Worm (Caenorhabditis elegans) whole organism, young adult: Measurements from ENCODE around the gene xbp-1.

Source experiments
- B0019.2 ChIP-seq: fragments of 200-800 bp; sonication (Bioruptor generic); conservative IDR thresholded peaks from 2 replicates; pipeline ENCODE4 v1.3.6; 2022; ENCODE audit warnings: missing genetic modification reagents, missing genetic modification characterization, missing compliant biosample characterization
- B0336.3 ChIP-seq: fragments of 200-800 bp; sonication (Bioruptor generic); IDR thresholded peaks from 2 replicates; pipeline ENCODE4 v1.3.6; 2022; ENCODE audit warnings: missing genetic modification characterization, missing compliant biosample characterization
- F10E7.11 ChIP-seq: sonication (generic microtip); optimal IDR thresholded peaks from 2 replicates; lab custom pipeline; 2017; ENCODE audit warnings: mild to moderate bottlenecking, missing genetic modification characterization, moderate library complexity, missing compliant biosample characterization
- F49E8.2 ChIP-seq: sonication (generic microtip); optimal IDR thresholded peaks from 3 replicates; lab custom pipeline; 2017; ENCODE audit warnings: missing genetic modification characterization, mild to moderate bottlenecking, missing compliant biosample characterization, antibody characterized with exemption, moderate library complexity; ENCODE audit not compliant: insufficient read depth
- F55B11.4 ChIP-seq: sonication (generic microtip); optimal IDR thresholded peaks from 2 replicates; lab custom pipeline; 2016; ENCODE audit warnings: missing compliant biosample characterization, missing genetic modification characterization, borderline replicate concordance; ENCODE audit not compliant: insufficient read depth
- K12H6.12 ChIP-seq: fragments of 200-800 bp; sonication (Bioruptor generic); optimal IDR thresholded peaks from 2 replicates; lab custom pipeline; 2018; ENCODE audit warnings: mild to moderate bottlenecking, missing genetic modification characterization, missing compliant biosample characterization
- T07F8.4 ChIP-seq: sonication (generic microtip); optimal IDR thresholded peaks from 2 replicates; lab custom pipeline; 2016; ENCODE audit warnings: mild to moderate bottlenecking, missing genetic modification characterization, moderate library complexity, missing compliant biosample characterization
- T26A5.8 ChIP-seq: sonication (generic microtip); optimal IDR thresholded peaks from 2 replicates; lab custom pipeline; 2016; ENCODE audit warnings: missing genetic modification characterization, missing compliant biosample characterization
- Y53F4B.3 ChIP-seq: fragments of 200-800 bp; sonication (Bioruptor generic); IDR thresholded peaks from 2 replicates; pipeline ENCODE4 v1.3.6; 2022; ENCODE audit warnings: missing genetic modification reagents, missing genetic modification characterization, missing compliant biosample characterization
- Y53G8AR.9 ChIP-seq: fragments of 200-800 bp; sonication (Bioruptor generic); conservative IDR thresholded peaks from 2 replicates; pipeline ENCODE4 v1.3.6; 2022; ENCODE audit warnings: missing genetic modification reagents, missing genetic modification characterization, missing compliant biosample characterization
- akir-1 ChIP-seq: fragments of 200-800 bp; sonication (Bioruptor generic); optimal IDR thresholded peaks from 2 replicates; lab custom pipeline; 2018; ENCODE audit warnings: mild to moderate bottlenecking, missing genetic modification characterization, moderate library complexity, missing compliant biosample characterization
- ama-1 ChIP-seq, 3 experiments: fragments of 150-350 bp in 1 of 3; sonication (generic microtip) in 2 of 3; optimal IDR thresholded peaks; 2 replicates each; lab custom pipeline; 2014 to 2018; ENCODE audit warnings: missing biosample characterization in 2 of 3, missing genetic modification characterization in 2 of 3, missing genetic modification reagents in 2 of 3
- atf-7 ChIP-seq: sonication (generic microtip); optimal IDR thresholded peaks from 2 replicates; lab custom pipeline; 2017; ENCODE audit warnings: mild to moderate bottlenecking, missing genetic modification characterization, missing compliant biosample characterization
- athp-1 ChIP-seq: sonication (generic microtip); optimal IDR thresholded peaks from 2 replicates; lab custom pipeline; 2017; ENCODE audit warnings: mild to moderate bottlenecking, missing genetic modification characterization, missing compliant biosample characterization
- ceh-100 ChIP-seq: fragments of 200-800 bp; sonication (Bioruptor generic); IDR thresholded peaks from 2 replicates; pipeline ENCODE4 v1.3.6; 2022; ENCODE audit warnings: missing genetic modification reagents, missing genetic modification characterization, missing compliant biosample characterization
- ceh-27 ChIP-seq: fragments of 200-800 bp; sonication (Bioruptor generic); optimal IDR thresholded peaks from 2 replicates; lab custom pipeline; 2018; ENCODE audit warnings: mild to moderate bottlenecking, missing genetic modification characterization, moderate library complexity, missing compliant biosample characterization
- chd-7 ChIP-seq: sonication (generic microtip); optimal IDR thresholded peaks from 2 replicates; lab custom pipeline; 2016; ENCODE audit warnings: mild to moderate bottlenecking, missing genetic modification characterization, moderate library complexity, missing compliant biosample characterization
- die-1 ChIP-seq: sonication (generic microtip); optimal IDR thresholded peaks from 2 replicates; lab custom pipeline; 2016; ENCODE audit warnings: missing genotype, mild to moderate bottlenecking, missing genetic modification characterization, missing compliant biosample characterization
- dox-1 ChIP-seq: fragments of 200-800 bp; sonication (Bioruptor generic); IDR thresholded peaks from 2 replicates; pipeline ENCODE4 v1.3.6; 2022; ENCODE audit warnings: missing genetic modification reagents, missing genetic modification characterization, missing compliant biosample characterization
- dpff-1 ChIP-seq: sonication (generic microtip); optimal IDR thresholded peaks from 2 replicates; lab custom pipeline; 2017; ENCODE audit warnings: mild to moderate bottlenecking, missing genetic modification characterization, missing compliant biosample characterization
- dpl-1 ChIP-seq: fragments of 150-350 bp; optimal IDR thresholded peaks from 2 replicates; lab custom pipeline; 2014; ENCODE audit warnings: missing biosample characterization, missing genetic modification reagents, missing genetic modification characterization
- efl-1 ChIP-seq: fragments of 150-350 bp; optimal IDR thresholded peaks from 2 replicates; lab custom pipeline; 2014; ENCODE audit warnings: missing biosample characterization, missing genetic modification reagents, missing genetic modification characterization
- egl-18 ChIP-seq: fragments of 200-800 bp; sonication (Bioruptor generic); IDR thresholded peaks from 2 replicates; pipeline ENCODE4 v1.3.6; 2022; ENCODE audit warnings: missing genetic modification reagents, missing genetic modification characterization, missing compliant biosample characterization
- ekl-4 ChIP-seq: fragments of 200-800 bp; sonication (Bioruptor generic); IDR thresholded peaks from 2 replicates; pipeline ENCODE4 v1.3.6; 2022; ENCODE audit warnings: missing genetic modification reagents, missing genetic modification characterization, missing compliant biosample characterization
- fkh-3 ChIP-seq: sonication (generic microtip); optimal IDR thresholded peaks from 2 replicates; lab custom pipeline; 2016; ENCODE audit warnings: mild to moderate bottlenecking, missing genetic modification characterization, missing compliant biosample characterization
- gei-17 ChIP-seq: fragments of 200-800 bp; sonication (Bioruptor generic); optimal IDR thresholded peaks from 2 replicates; lab custom pipeline; 2018; ENCODE audit warnings: mild to moderate bottlenecking, missing genetic modification characterization, missing compliant biosample characterization
- hmg-1.2 ChIP-seq: fragments of 200-800 bp; sonication (Bioruptor generic); IDR thresholded peaks from 2 replicates; pipeline ENCODE4 v1.3.6; 2022; ENCODE audit warnings: missing genetic modification reagents, missing genetic modification characterization, missing compliant biosample characterization
- hmg-20 ChIP-seq: fragments of 200-800 bp; sonication (Bioruptor generic); IDR thresholded peaks from 2 replicates; pipeline ENCODE4 v1.3.6; 2022; ENCODE audit warnings: missing genetic modification reagents, missing genetic modification characterization, missing compliant biosample characterization
- lin-26 ChIP-seq: fragments of 200-800 bp; sonication (Bioruptor generic); IDR thresholded peaks from 2 replicates; pipeline ENCODE4 v1.3.6; 2022; ENCODE audit warnings: missing genetic modification reagents, missing genetic modification characterization, missing compliant biosample characterization
- lin-40 ChIP-seq: sonication (generic microtip); optimal IDR thresholded peaks from 2 replicates; lab custom pipeline; 2016; ENCODE audit warnings: missing genetic modification characterization, mild to moderate bottlenecking, missing compliant biosample characterization, missing genotype, missing genetic modification reagents
- lsy-27 ChIP-seq: sonication (generic microtip); optimal IDR thresholded peaks from 2 replicates; lab custom pipeline; 2017; ENCODE audit warnings: missing genetic modification characterization, mild to moderate bottlenecking, missing compliant biosample characterization, antibody characterized with exemption, missing genotype, borderline replicate concordance; ENCODE audit not compliant: insufficient read depth
- madf-10 ChIP-seq: sonication (generic microtip); optimal IDR thresholded peaks from 2 replicates; lab custom pipeline; 2016; ENCODE audit warnings: mild to moderate bottlenecking, missing genetic modification characterization, missing compliant biosample characterization
- madf-8 ChIP-seq: fragments of 200-800 bp; sonication (Bioruptor generic); conservative IDR thresholded peaks from 2 replicates; pipeline ENCODE4 v1.3.6; 2022; ENCODE audit warnings: missing genetic modification reagents, missing genetic modification characterization, missing compliant biosample characterization
- mcd-1 ChIP-seq: fragments of 200-800 bp; sonication (Bioruptor generic); IDR thresholded peaks from 2 replicates; pipeline ENCODE4 v1.3.6; 2022; ENCODE audit warnings: missing genetic modification reagents, missing genetic modification characterization, missing compliant biosample characterization
- mes-4 ChIP-seq: sonication (generic microtip); optimal IDR thresholded peaks from 2 replicates; lab custom pipeline; 2016; ENCODE audit warnings: missing genotype, missing genetic modification characterization, missing compliant biosample characterization
- nfya-1 ChIP-seq: sonication (generic microtip); optimal IDR thresholded peaks from 2 replicates; lab custom pipeline; 2017; ENCODE audit warnings: antibody characterized with exemption, missing compliant biosample characterization, missing genetic modification characterization, borderline replicate concordance; ENCODE audit not compliant: insufficient read depth
- nfya-2 ChIP-seq: fragments of 200-800 bp; sonication (Bioruptor generic); IDR thresholded peaks from 2 replicates; pipeline ENCODE4 v1.3.6; 2022; ENCODE audit warnings: missing genetic modification reagents, missing genetic modification characterization, missing compliant biosample characterization
- repo-1 ChIP-seq: sonication (generic microtip); optimal IDR thresholded peaks from 2 replicates; lab custom pipeline; 2017; ENCODE audit warnings: mild to moderate bottlenecking, missing genetic modification characterization, missing compliant biosample characterization
- rpc-1 ChIP-seq, 2 experiments: fragments of 150-350 bp in 1 of 2; sonication (generic microtip) in 1 of 2; optimal IDR thresholded peaks; 2 replicates each; lab custom pipeline; 2014 to 2018; ENCODE audit warnings: missing biosample characterization in 1 of 2, missing genetic modification characterization in 1 of 2, missing genetic modification reagents in 1 of 2, missing genotype in 1 of 2
- snpc-3.4 ChIP-seq: sonication (generic microtip); optimal IDR thresholded peaks from 2 replicates; lab custom pipeline; 2017; ENCODE audit warnings: missing genetic modification characterization, mild to moderate bottlenecking, missing compliant biosample characterization, antibody characterized with exemption, moderate library complexity, missing genotype, missing genetic modification reagents
- somi-1 ChIP-seq: fragments of 200-800 bp; sonication (Bioruptor generic); optimal IDR thresholded peaks from 2 replicates; lab custom pipeline; 2018; ENCODE audit warnings: mild to moderate bottlenecking, missing genetic modification characterization, missing compliant biosample characterization
- unc-130 ChIP-seq: sonication (generic microtip); optimal IDR thresholded peaks from 2 replicates; lab custom pipeline; 2016; ENCODE audit warnings: missing genetic modification reagents, missing genetic modification characterization, missing compliant biosample characterization
- zfh-2 ChIP-seq: fragments of 200-800 bp; sonication (Bioruptor generic); conservative IDR thresholded peaks from 2 replicates; pipeline ENCODE4 v1.3.6; 2022; ENCODE audit warnings: missing genetic modification reagents, missing genetic modification characterization, missing compliant biosample characterization
- ztf-18 ChIP-seq: sonication (generic microtip); optimal IDR thresholded peaks from 2 replicates; lab custom pipeline; 2016; ENCODE audit warnings: missing genotype, mild to moderate bottlenecking, missing genetic modification characterization, missing compliant biosample characterization
- ztf-25 ChIP-seq: fragments of 200-800 bp; sonication (Bioruptor generic); IDR thresholded peaks from 2 replicates; pipeline ENCODE4 v1.3.6; 2022; ENCODE audit warnings: missing genetic modification reagents, missing genetic modification characterization, missing compliant biosample characterization

Gene xbp-1

ce11 chrIII:4170903-4171377 lies 22.7 kb upstream of the xbp-1 start, which contains the start of the genes rnf-121 and C16C10.4 (continued):
- peak; percentile 4 for TF ChIP-seq repo-1
- peak; percentile 15 for TF ChIP-seq T07F8.4 (tag; lab: Kevin White, UChicago)
- no peak for TF ChIP-seq nfya-1
- no peak for TF ChIP-seq egl-18 (GFP tag; lab: Robert Waterston, UW)
- TF ChIP-seq mcd-1: peak; percentile 75
- TF ChIP-seq ekl-4 (GFP tag; lab: Robert Waterston, UW): peak; percentile 60; the same call in 1 of the 2 replicates
- TF ChIP-seq snpc-3.4: peak; percentile 83
- no peak for TF ChIP-seq gei-17 (GFP tag; lab: Kevin White, UChicago)
- TF ChIP-seq lin-40: peak; percentile 46
- TF ChIP-seq dox-1 (GFP tag; lab: Robert Waterston, UW): peak; percentile 68; the same call in 1 of the 2 replicates
- TF ChIP-seq unc-130 (GFP tag; lab: Kevin White, UChicago): peak; percentile 73
- peak; percentile 38; the same call in 1 of the 2 replicates for TF ChIP-seq hmg-1.2 (GFP tag; lab: Robert Waterston, UW)
- peak; percentile 38 for TF ChIP-seq madf-8 (GFP tag; lab: Robert Waterston, UW)
- TF ChIP-seq B0336.3 (GFP tag; lab: Robert Waterston, UW): peak; percentile 20; the same call in 1 of the 2 replicates
- TF ChIP-seq Y53F4B.3: no peak
- TF ChIP-seq K12H6.12 (tag; lab: Kevin White, UChicago): peak; percentile 19
- TF ChIP-seq madf-10 (tag; lab: Kevin White, UChicago): peak; percentile 45
- TF ChIP-seq efl-1 (GFP tag; lab: Kevin White, UChicago): peak; percentile 26
- no peak for TF ChIP-seq ama-1 (optimal IDR thresholded peaks at IDR 0.05; lab: Kevin White, UChicago)
- peak in 1 of 2 experiments; percentile 62 for TF ChIP-seq ama-1 (GFP tag; optimal IDR thresholded peaks at IDR 0.05; lab: Kevin White, UChicago)

- TF ChIP-seq fkh-3 (tag; lab: Kevin White, UChicago) (peak; percentile 54), dox-1 (GFP tag; lab: Robert Waterston, UW) (peak; percentile 3; the same call in 1 of the 2 replicates), repo-1 (peak; percentile 82), Y53G8AR.9 (GFP tag; lab: Robert Waterston, UW) (peak; percentile 89), F49E8.2 (tag; lab: Kevin White, UChicago) (peak; percentile 82), ztf-25 (GFP tag; lab: Robert Waterston, UW) (0 out of 2 replicates have a peak, but pooled peaks have one; percentile 31), ceh-27 (GFP tag; lab: Kevin White, UChicago) (no peak), hmg-20 (GFP tag; lab: Robert Waterston, UW) (no peak), lsy-27 (tag; lab: Kevin White, UChicago) (no peak), lin-26 (GFP tag; lab: Robert Waterston, UW) (no peak; the same call in 1 of the 2 replicates), ekl-4 (GFP tag; lab: Robert Waterston, UW) (peak; percentile 70), T07F8.4 (tag; lab: Kevin White, UChicago) (no peak), F55B11.4 (tag; lab: Kevin White, UChicago) (no peak), F10E7.11 (tag; lab: Kevin White, UChicago) (peak; percentile 79), ama-1 (optimal IDR thresholded peaks at IDR 0.05; lab: Kevin White, UChicago) (no peak), ama-1 (GFP tag; optimal IDR thresholded peaks at IDR 0.05; lab: Kevin White, UChicago) (peak in 1 of 2 experiments; percentile 81), nfya-2 (GFP tag; lab: Robert Waterston, UW) (peak; percentile 83; the same call in 1 of the 2 replicates), rpc-1 (optimal IDR thresholded peaks at IDR 0.05; lab: Kevin White, UChicago) (no peak), rpc-1 (tag; optimal IDR thresholded peaks at IDR 0.05; lab: Kevin White, UChicago) (peak; percentile 7), akir-1 (GFP tag; lab: Kevin White, UChicago) (no peak), atf-7 (tag; lab: Kevin White, UChicago) (peak; percentile 68), B0019.2 (GFP tag; lab: Robert Waterston, UW) (no peak), ceh-100 (GFP tag; lab: Robert Waterston, UW) (peak; percentile 32; the same call in 1 of the 2 replicates), zfh-2 (GFP tag; lab: Robert Waterston, UW) (no peak), chd-7 (tag; lab: Kevin White, UChicago) (peak; percentile 42), athp-1 (peak; percentile 88), dpff-1 (tag; lab: Kevin White, UChicago) (peak; percentile 13), mes-4 (peak; percentile 83), dpl-1 (no peak), T26A5.8 (tag; lab: Kevin White, UChicago) (peak; percentile 15), die-1 (peak; percentile 54), somi-1 (GFP tag; lab: Kevin White, UChicago) (no peak), ztf-18 (no peak), hmg-1.2 (GFP tag; lab: Robert Waterston, UW) (peak; percentile 35; the same call in 1 of the 2 replicates)
Measured at ce11 chrIII:4172210-4172609, 21.4 kb upstream of the xbp-1 start.
